Fruit fly (Drosophila melanogaster) whole organism, embryonic: Measurements from ENCODE around the gene T48.

Experiments used
- Atf3 ChIP-seq: fragments of 200-800 bp; sonication (Bioruptor generic); optimal IDR thresholded peaks from 3 replicates; lab custom pipeline; 2016; ENCODE audit warnings: missing biosample characterization, missing genetic modification characterization
- BEAF-32 ChIP-seq: fragments of 200-800 bp; sonication (Bioruptor generic); optimal IDR thresholded peaks from 3 replicates; lab custom pipeline; 2017; ENCODE audit warnings: missing biosample characterization, missing genetic modification characterization, mild to moderate bottlenecking, moderate library complexity, missing genetic modification reagents
- Bdp1 ChIP-seq: fragments of 200-800 bp; sonication (Bioruptor generic); optimal IDR thresholded peaks from 3 replicates; lab custom pipeline; 2016; ENCODE audit warnings: missing biosample characterization, missing genetic modification characterization
- CG11247 ChIP-seq: fragments of 200-800 bp; sonication (Bioruptor generic); IDR thresholded peaks from 2 replicates; pipeline ENCODE4 v1.3.6; 2022; ENCODE audit warnings: missing biosample characterization, missing genetic modification characterization
- CG11398 ChIP-seq: fragments of 200-800 bp; sonication (Bioruptor generic); optimal IDR thresholded peaks from 2 replicates; lab custom pipeline; 2016; ENCODE audit warnings: missing biosample characterization, missing genetic modification characterization
- CG12071 ChIP-seq: fragments of 200-800 bp; sonication (Bioruptor generic); optimal IDR thresholded peaks from 3 replicates; lab custom pipeline; 2018; ENCODE audit warnings: missing biosample characterization, mild to moderate bottlenecking, missing genetic modification characterization
- CG16815 ChIP-seq: fragments of 200-800 bp; sonication (Bioruptor generic); optimal IDR thresholded peaks from 3 replicates; lab custom pipeline; 2017; ENCODE audit warnings: missing biosample characterization, mild to moderate bottlenecking, missing genetic modification characterization
- CG18011 ChIP-seq: fragments of 200-800 bp; sonication (Bioruptor generic); optimal IDR thresholded peaks from 2 replicates; lab custom pipeline; 2017; ENCODE audit warnings: missing biosample characterization, missing genetic modification characterization, mild to moderate bottlenecking, moderate library complexity, missing genotype
- CG30431 ChIP-seq: fragments of 200-800 bp; sonication (Bioruptor generic); optimal IDR thresholded peaks from 2 replicates; lab custom pipeline; 2017; ENCODE audit warnings: missing biosample characterization, missing genetic modification characterization
- CG31224 ChIP-seq: fragments of 200-800 bp; sonication (Bioruptor generic); IDR thresholded peaks from 2 replicates; pipeline ENCODE4 v1.3.6; 2022; ENCODE audit warnings: missing biosample characterization, missing genetic modification characterization
- CG31441 ChIP-seq: fragments of 200-800 bp; sonication (Bioruptor generic); IDR thresholded peaks from 2 replicates; pipeline ENCODE4 v1.3.6; 2022; ENCODE audit warnings: missing biosample characterization, missing genetic modification characterization
- CG34376 ChIP-seq: fragments of 200-800 bp; sonication (Bioruptor generic); optimal IDR thresholded peaks from 2 replicates; lab custom pipeline; 2018; ENCODE audit warnings: missing biosample characterization, mild to moderate bottlenecking, missing genetic modification characterization
- CG4328 ChIP-seq: fragments of 200-800 bp; sonication (Bioruptor generic); optimal IDR thresholded peaks from 3 replicates; lab custom pipeline; 2017; ENCODE audit warnings: missing biosample characterization, missing genetic modification reagents, missing genetic modification characterization
- CG6765 ChIP-seq: fragments of 200-800 bp; sonication (Bioruptor generic); optimal IDR thresholded peaks from 3 replicates; lab custom pipeline; 2017; ENCODE audit warnings: missing biosample characterization, mild to moderate bottlenecking, missing genetic modification characterization
- CG7556 ChIP-seq: fragments of 200-800 bp; sonication (Bioruptor generic); optimal IDR thresholded peaks from 2 replicates; lab custom pipeline; 2017; ENCODE audit warnings: missing biosample characterization, mild to moderate bottlenecking, missing genetic modification characterization
- CG7745 ChIP-seq: fragments of 200-800 bp; sonication (Bioruptor generic); optimal IDR thresholded peaks from 2 replicates; lab custom pipeline; 2018; ENCODE audit warnings: missing biosample characterization, mild to moderate bottlenecking, missing genetic modification characterization, moderate library complexity
- CG8281 ChIP-seq: fragments of 200-800 bp; sonication (Bioruptor generic); optimal IDR thresholded peaks from 2 replicates; lab custom pipeline; 2018; ENCODE audit warnings: missing biosample characterization, mild to moderate bottlenecking, missing genetic modification characterization, moderate library complexity
- Doc3 ChIP-seq: fragments of 200-800 bp; sonication (Bioruptor generic); IDR thresholded peaks from 3 replicates; pipeline ENCODE4 v1.3.6; 2022; ENCODE audit warnings: missing biosample characterization, missing genetic modification characterization; ENCODE audit not compliant: partially characterized antibody
- Dp ChIP-seq: fragments of 200-800 bp; sonication (Bioruptor generic); optimal IDR thresholded peaks from 2 replicates; lab custom pipeline; 2018; ENCODE audit warnings: missing biosample characterization, mild to moderate bottlenecking, missing genetic modification characterization, moderate library complexity
- HHEX ChIP-seq: fragments of 200-800 bp; sonication (Bioruptor generic); optimal IDR thresholded peaks from 3 replicates; lab custom pipeline; 2017; ENCODE audit warnings: missing biosample characterization, mild to moderate bottlenecking, missing genetic modification characterization, missing genetic modification reagents
- Hmx ChIP-seq: fragments of 200-800 bp; sonication (Bioruptor generic); optimal IDR thresholded peaks from 2 replicates; lab custom pipeline; 2016; ENCODE audit warnings: missing biosample characterization, missing genetic modification characterization
- Hr39 ChIP-seq: fragments of >200 bp; optimal IDR thresholded peaks from 2 replicates; lab custom pipeline; 2017
- Mes4 ChIP-seq: fragments of 200-800 bp; sonication (Bioruptor generic); optimal IDR thresholded peaks from 2 replicates; lab custom pipeline; 2016; ENCODE audit warnings: missing biosample characterization, missing genetic modification characterization
- Rfx ChIP-seq: fragments of 200-800 bp; sonication (Bioruptor generic); IDR thresholded peaks from 2 replicates; pipeline ENCODE4 v1.3.6; 2022; ENCODE audit warnings: missing biosample characterization, missing genetic modification characterization
- Rx ChIP-seq: fragments of 200-800 bp; sonication (Bioruptor generic); IDR thresholded peaks from 2 replicates; pipeline ENCODE4 v1.3.6; 2022; ENCODE audit warnings: missing biosample characterization, missing genetic modification characterization
- Sox100B ChIP-seq: fragments of 200-800 bp; sonication (Bioruptor generic); optimal IDR thresholded peaks from 3 replicates; lab custom pipeline; 2018; ENCODE audit warnings: missing biosample characterization, mild to moderate bottlenecking, missing genetic modification characterization
- Ssrp ChIP-seq: fragments of 200-800 bp; sonication (Bioruptor generic); optimal IDR thresholded peaks from 2 replicates; lab custom pipeline; 2018; ENCODE audit warnings: missing biosample characterization, mild to moderate bottlenecking, missing genetic modification characterization, moderate library complexity
- ato ChIP-seq: fragments of 200-800 bp; sonication (Bioruptor generic); IDR thresholded peaks from 2 replicates; pipeline ENCODE4 v1.3.6; 2022; ENCODE audit warnings: missing biosample characterization, missing genetic modification characterization; ENCODE audit not compliant: partially characterized antibody
- bigmax ChIP-seq: fragments of 200-800 bp; sonication (Bioruptor generic); optimal IDR thresholded peaks from 2 replicates; lab custom pipeline; 2018; ENCODE audit warnings: missing biosample characterization, mild to moderate bottlenecking, missing genetic modification characterization
- crc ChIP-seq: fragments of 200-800 bp; sonication (Bioruptor generic); optimal IDR thresholded peaks from 2 replicates; lab custom pipeline; 2016; ENCODE audit warnings: missing biosample characterization, missing genetic modification characterization
- crol ChIP-seq: fragments of 200-800 bp; sonication (Bioruptor generic); IDR thresholded peaks from 2 replicates; pipeline ENCODE4 v1.3.6; 2022; ENCODE audit warnings: missing biosample characterization, missing genetic modification characterization
- gcm ChIP-seq: fragments of 200-800 bp; sonication (Bioruptor generic); optimal IDR thresholded peaks from 2 replicates; lab custom pipeline; 2019; ENCODE audit warnings: missing biosample characterization, mild to moderate bottlenecking, missing genetic modification characterization, moderate library complexity
- h ChIP-seq: fragments of >200 bp; optimal IDR thresholded peaks from 2 replicates; lab custom pipeline; 2017
- her ChIP-seq: fragments of 200-800 bp; sonication (Bioruptor generic); optimal IDR thresholded peaks from 2 replicates; lab custom pipeline; 2016; ENCODE audit warnings: missing biosample characterization, missing genetic modification characterization
- jigr1 ChIP-seq: fragments of 200-800 bp; sonication (Bioruptor generic); IDR thresholded peaks from 3 replicates; pipeline ENCODE4 v1.3.6; 2022; ENCODE audit warnings: missing biosample characterization, missing genetic modification characterization
- jumu ChIP-seq: fragments of 200-800 bp; sonication (Bioruptor generic); optimal IDR thresholded peaks from 3 replicates; lab custom pipeline; 2016; ENCODE audit warnings: missing biosample characterization, missing genetic modification characterization
- lov ChIP-seq, 2 experiments: fragments of 200-800 bp in 1 of 2; fragments of >200 bp in 1 of 2; sonication (Bioruptor generic) in 1 of 2; IDR thresholded peaks in 1 of 2; optimal IDR thresholded peaks in 1 of 2; 2 replicates in 1 of 2; 3 replicates in 1 of 2; pipeline versions ENCODE4 v1.3.6 to Lab custom; 2017 to 2022; ENCODE audit warnings: missing biosample characterization in 1 of 2, missing genetic modification characterization in 1 of 2
- mirr ChIP-seq: fragments of 200-800 bp; sonication (Bioruptor generic); optimal IDR thresholded peaks from 3 replicates; lab custom pipeline; 2018; ENCODE audit warnings: missing biosample characterization, mild to moderate bottlenecking, missing genetic modification characterization
- pros ChIP-seq: fragments of 200-800 bp; sonication (Bioruptor generic); optimal IDR thresholded peaks from 3 replicates; lab custom pipeline; 2019; ENCODE audit warnings: missing biosample characterization, mild to moderate bottlenecking, missing genetic modification characterization, moderate library complexity
- shn ChIP-seq: fragments of 200-800 bp; sonication (Bioruptor generic); optimal IDR thresholded peaks from 3 replicates; lab custom pipeline; 2016; ENCODE audit warnings: missing biosample characterization, missing genetic modification characterization
- sisA ChIP-seq: fragments of 200-800 bp; sonication (Bioruptor generic); IDR thresholded peaks from 2 replicates; pipeline ENCODE4 v1.3.6; 2022; ENCODE audit warnings: missing biosample characterization, missing genetic modification characterization
- slou ChIP-seq: fragments of 200-800 bp; sonication (Bioruptor generic); optimal IDR thresholded peaks from 3 replicates; lab custom pipeline; 2016; ENCODE audit warnings: missing biosample characterization, missing genetic modification characterization
- sug ChIP-seq: fragments of 200-800 bp; optimal IDR thresholded peaks from 2 replicates; lab custom pipeline; 2019; ENCODE audit warnings: missing biosample characterization, mild to moderate bottlenecking, missing genetic modification characterization, moderate library complexity
- trh ChIP-seq: fragments of 200-800 bp; sonication (Bioruptor generic); optimal IDR thresholded peaks from 2 replicates; lab custom pipeline; 2016; ENCODE audit warnings: missing biosample characterization, missing genetic modification characterization
- tx ChIP-seq: fragments of 200-800 bp; sonication (Bioruptor generic); optimal IDR thresholded peaks from 2 replicates; lab custom pipeline; 2016; ENCODE audit warnings: missing biosample characterization, missing genetic modification characterization
- unc-4 ChIP-seq: fragments of 200-800 bp; sonication (Bioruptor generic); IDR thresholded peaks from 2 replicates; pipeline ENCODE4 v1.3.6; 2022; ENCODE audit warnings: missing biosample characterization, missing genetic modification characterization; ENCODE audit not compliant: partially characterized antibody
- unpg ChIP-seq: fragments of 200-800 bp; sonication (Bioruptor generic); optimal IDR thresholded peaks from 3 replicates; lab custom pipeline; 2018; ENCODE audit warnings: missing biosample characterization, mild to moderate bottlenecking, missing genetic modification characterization, moderate library complexity
- yki ChIP-seq: fragments of >200 bp; optimal IDR thresholded peaks from 3 replicates; lab custom pipeline; 2018
- zfh2 ChIP-seq: fragments of 200-800 bp; sonication (Bioruptor generic); optimal IDR thresholded peaks from 2 replicates; lab custom pipeline; 2016; ENCODE audit warnings: missing biosample characterization, missing genetic modification characterization

T48 gene

DNA sequence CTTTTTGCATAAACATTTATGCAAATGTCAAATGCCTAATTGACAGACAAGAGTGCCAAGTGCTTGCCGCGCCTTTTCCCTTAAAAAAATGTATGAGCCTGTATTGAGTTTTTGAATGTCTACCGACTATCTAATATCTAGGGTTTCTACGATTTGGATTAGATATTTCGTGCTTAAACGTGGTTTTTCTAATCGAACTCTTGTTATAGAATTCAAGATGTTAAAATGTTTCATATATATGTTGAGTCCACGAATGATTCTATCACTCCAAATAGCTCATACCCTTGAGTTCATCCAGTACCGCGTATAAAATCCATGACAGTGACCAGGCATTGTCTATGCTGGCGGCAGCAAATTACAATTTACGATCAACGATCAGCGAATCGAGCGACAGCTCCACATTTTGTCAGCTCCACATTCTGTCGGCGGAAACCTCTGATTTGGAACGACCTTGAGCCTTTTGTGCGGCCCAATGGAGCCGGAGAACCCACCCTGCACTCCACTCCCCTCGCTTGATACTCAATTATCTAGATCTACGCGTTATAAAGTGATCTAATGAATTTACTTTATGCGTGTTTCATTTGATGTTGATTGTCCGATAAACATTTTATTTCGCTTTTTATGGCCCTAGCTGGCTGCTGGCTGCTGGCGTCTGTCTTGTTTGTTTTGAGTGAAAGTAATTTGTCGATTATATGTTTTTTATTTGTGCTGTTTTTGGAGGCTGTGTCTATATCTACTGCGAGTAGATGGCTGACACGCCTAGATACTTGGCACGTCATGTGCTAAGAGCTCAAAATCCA lies 25.4 kb downstream of the T48 start (continued):
- TF ChIP-seq CG31441 (GFP tag; lab: Robert Waterston, UW) (no peak), Doc3 (GFP tag; lab: Robert Waterston, UW) (no peak), Bdp1 (GFP tag; lab: Kevin White, UChicago) (no peak), jumu (GFP tag; lab: Kevin White, UChicago) (no peak), h (no peak), CG30431 (GFP tag; lab: Kevin White, UChicago) (no peak), sug (tag; lab: Kevin White, UChicago) (no peak), Sox100B (GFP tag; lab: Kevin White, UChicago) (no peak), CG16815 (GFP tag; lab: Kevin White, UChicago) (no peak), BEAF-32 (GFP tag; lab: Kevin White, UChicago) (no peak), shn (GFP tag; lab: Kevin White, UChicago) (no peak), tx (GFP tag; lab: Kevin White, UChicago) (no peak), zfh2 (GFP tag; lab: Kevin White, UChicago) (no peak), CG31224 (GFP tag; lab: Robert Waterston, UW) (peak; percentile 19; the same call in 1 of the 2 replicates), CG6765 (GFP tag; lab: Kevin White, UChicago) (no peak)

DNA sequence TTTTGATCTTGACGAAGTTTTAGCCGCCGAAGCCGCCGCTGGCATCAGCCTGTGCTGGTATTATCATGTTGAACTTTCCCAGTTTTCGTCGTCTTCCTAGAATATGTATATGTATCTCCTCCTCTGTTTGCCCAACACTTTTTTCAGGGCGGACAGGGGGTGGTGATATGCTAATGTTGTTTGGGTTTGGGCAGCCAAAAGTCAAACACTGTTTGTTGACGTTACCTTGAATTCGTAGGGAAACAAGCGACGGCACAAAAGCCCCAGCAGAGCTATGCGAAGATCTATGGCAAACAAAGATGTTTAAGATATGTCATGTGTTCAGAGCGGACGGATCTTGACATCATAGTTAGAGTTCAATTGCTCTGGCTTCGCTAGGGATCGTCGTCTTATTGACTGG lies 27.2 kb downstream of the T48 start:
- TF ChIP-seq trh = no peak
- TF ChIP-seq Hr39 (lab: Kevin White, UChicago) = no peak
- TF ChIP-seq crol (GFP tag; lab: Robert Waterston, UW) = no peak
- TF ChIP-seq CG11398 = no peak
- TF ChIP-seq unpg = peak; percentile 16
- TF ChIP-seq Hmx = no peak
- TF ChIP-seq Atf3 = no peak
- no peak for TF ChIP-seq CG8281 (tag; lab: Kevin White, UChicago)
- no peak for TF ChIP-seq ato (GFP tag; lab: Robert Waterston, UW)
- TF ChIP-seq CG34376 (GFP tag; lab: Kevin White, UChicago) = no peak
- TF ChIP-seq yki (lab: Kevin White, UChicago) = no peak
- TF ChIP-seq tx (GFP tag; lab: Kevin White, UChicago) = no peak
- peak; percentile 31 for TF ChIP-seq CG12071
- no peak for TF ChIP-seq CG7745
- no peak for TF ChIP-seq slou (GFP tag; lab: Kevin White, UChicago)
- no peak for TF ChIP-seq crc (GFP tag; lab: Kevin White, UChicago)
- no peak for TF ChIP-seq Mes4
- no peak for TF ChIP-seq CG4328 (GFP tag; lab: Kevin White, UChicago)
- TF ChIP-seq HHEX (GFP tag; lab: Kevin White, UChicago) = peak; percentile 31
- TF ChIP-seq sisA (GFP tag; lab: Robert Waterston, UW) = no peak
- no peak for TF ChIP-seq CG16815 (GFP tag; lab: Kevin White, UChicago)
- TF ChIP-seq Dp (GFP tag; lab: Kevin White, UChicago) = no peak
- no peak for TF ChIP-seq her (GFP tag; lab: Kevin White, UChicago)
- no peak for TF ChIP-seq jigr1 (GFP tag; lab: Robert Waterston, UW)
- TF ChIP-seq CG18011 (GFP tag; lab: Kevin White, UChicago) = no peak
- TF ChIP-seq Ssrp (tag; lab: Kevin White, UChicago) = no peak
- no peak for TF ChIP-seq lov (optimal IDR thresholded peaks at IDR 0.05; lab: Kevin White, UChicago)
- 0 out of 3 replicates have a peak, but pooled peaks have one; percentile 6 for TF ChIP-seq lov (GFP tag; IDR thresholded peaks at IDR 0.05; lab: Robert Waterston, UW)
- TF ChIP-seq gcm (GFP tag; lab: Kevin White, UChicago) = no peak
- no peak for TF ChIP-seq Rx (GFP tag; lab: Robert Waterston, UW)
- TF ChIP-seq pros (GFP tag; lab: Kevin White, UChicago) = no peak
- no peak for TF ChIP-seq Rfx
- no peak for TF ChIP-seq bigmax (GFP tag; lab: Kevin White, UChicago)
- no peak for TF ChIP-seq unc-4
- TF ChIP-seq CG11247 = no peak
- peak; percentile 1 for TF ChIP-seq CG7556 (GFP tag; lab: Kevin White, UChicago)
- TF ChIP-seq mirr (GFP tag; lab: Kevin White, UChicago) = peak; percentile 42
